Worm (Caenorhabditis elegans): Measurements from ENCODE around the gene str-114.

The str-114 gene

ce11 chrV:3692613-3693012, 43.0 kb downstream of the str-114 start:
- TF ChIP-seq nhr-90 (tag; optimal IDR thresholded peaks at IDR 0.05): no peak
- TF ChIP-seq rpc-1 (optimal IDR thresholded peaks at IDR 0.05): no peak
- no peak for TF ChIP-seq rpc-1 (tag; optimal IDR thresholded peaks at IDR 0.05)
- TF ChIP-seq F10E7.11 (tag; optimal IDR thresholded peaks at IDR 0.05): no peak
- TF ChIP-seq athp-1 (tag; optimal IDR thresholded peaks at IDR 0.05): no peak
- no peak for TF ChIP-seq zim-3 (tag; optimal IDR thresholded peaks at IDR 0.05)
- peak; percentile 1 for TF ChIP-seq nhr-80 (tag; optimal IDR thresholded peaks at IDR 0.05)
- no peak for TF ChIP-seq lir-1 (GFP tag; conservative IDR thresholded peaks at IDR 0.05)

- TF ChIP-seq ZK185.1 (tag; optimal IDR thresholded peaks at IDR 0.05; ENCODE audit: poor library complexity, severe bottlenecking) (no peak), ztf-25 (GFP tag; IDR thresholded peaks at IDR 0.05) (no peak), Y53F4B.3 (GFP tag; IDR thresholded peaks at IDR 0.05) (no peak), F57A8.1 (GFP tag; optimal IDR thresholded peaks at IDR 0.05) (no peak), him-1 (tag; optimal IDR thresholded peaks at IDR 0.05) (no peak), lsl-1 (GFP tag; optimal IDR thresholded peaks at IDR 0.05) (no peak), Y56A3A.18 (GFP tag; IDR thresholded peaks at IDR 0.05) (no peak)
Measured at ce11 chrV:3693657-3694056, 44.1 kb downstream of the str-114 start.

ce11 chrV:3695254-3695653, 45.7 kb downstream of the str-114 start:
- TF ChIP-seq lag-1 (GFP tag; IDR thresholded peaks at IDR 0.05): no peak
- TF ChIP-seq hmg-1.2 (GFP tag; IDR thresholded peaks at IDR 0.05): no peak
- TF ChIP-seq hsf-1 (GFP tag; IDR thresholded peaks at IDR 0.05): no peak
- TF ChIP-seq ceh-100 (GFP tag; IDR thresholded peaks at IDR 0.05): no peak
- TF ChIP-seq ceh-40 (GFP tag; IDR thresholded peaks at IDR 0.05): no peak
- no peak for TF ChIP-seq ama-1 (optimal IDR thresholded peaks at IDR 0.05)
- no peak for TF ChIP-seq ama-1 (GFP tag; optimal IDR thresholded peaks at IDR 0.05)
- TF ChIP-seq nfya-1 (tag; optimal IDR thresholded peaks at IDR 0.05; ENCODE audit: borderline replicate concordance, insufficient read depth): no peak
- no peak for TF ChIP-seq chd-7 (tag; optimal IDR thresholded peaks at IDR 0.05)
- TF ChIP-seq Y67H2A.10 (GFP tag; conservative IDR thresholded peaks at IDR 0.05): no peak
- TF ChIP-seq ccch-3 (GFP tag; optimal IDR thresholded peaks at IDR 0.05): no peak
- TF ChIP-seq fkh-3 (tag; optimal IDR thresholded peaks at IDR 0.05): no peak
- TF ChIP-seq aptf-3 (GFP tag; IDR thresholded peaks at IDR 0.05): no peak
- TF ChIP-seq F23B12.7 (tag; optimal IDR thresholded peaks at IDR 0.05; ENCODE audit: insufficient read depth): no peak
- TF ChIP-seq mxl-1 (tag; optimal IDR thresholded peaks at IDR 0.05): no peak
- no peak for TF ChIP-seq Y53F4B.3 (GFP tag; IDR thresholded peaks at IDR 0.05)
- TF ChIP-seq sdz-38 (tag; optimal IDR thresholded peaks at IDR 0.05): no peak
- TF ChIP-seq ztf-28 (GFP tag; IDR thresholded peaks at IDR 0.05): no peak
- TF ChIP-seq ets-4 (GFP tag; optimal IDR thresholded peaks at IDR 0.05): no peak

ce11 chrV:3697071-3697470, 47.5 kb downstream of the str-114 start:
- TF ChIP-seq hmg-20 (GFP tag; IDR thresholded peaks at IDR 0.05) (no peak), D2030.7 (GFP tag; IDR thresholded peaks at IDR 0.05) (no peak), chd-7 (tag; optimal IDR thresholded peaks at IDR 0.05) (peak; percentile 3), ets-4 (GFP tag; optimal IDR thresholded peaks at IDR 0.05) (peak; percentile 20), ceh-58 (GFP tag; IDR thresholded peaks at IDR 0.05) (no peak), attf-6 (GFP tag; IDR thresholded peaks at IDR 0.05) (no peak), nhr-80 (tag; optimal IDR thresholded peaks at IDR 0.05) (peak; percentile 91), K12H6.12 (tag; optimal IDR thresholded peaks at IDR 0.05) (no peak), Y53G8AR.9 (GFP tag; conservative IDR thresholded peaks at IDR 0.05) (no peak), cebp-2 (GFP tag; IDR thresholded peaks at IDR 0.05) (no peak), unc-62 (GFP tag; optimal IDR thresholded peaks at IDR 0.05) (peak; percentile 22), cebp-1 (GFP tag; IDR thresholded peaks at IDR 0.05) (no peak), cebp-1 (tag; optimal IDR thresholded peaks at IDR 0.05) (peak; percentile 59), tbp1 (GFP tag; optimal IDR thresholded peaks at IDR 0.05) (peak; percentile 41), attf-5 (GFP tag; optimal IDR thresholded peaks at IDR 0.05) (peak; percentile 5), lir-1 (GFP tag; conservative IDR thresholded peaks at IDR 0.05) (no peak), dox-1 (GFP tag; IDR thresholded peaks at IDR 0.05) (peak; percentile 43), sptf-2 (GFP tag; optimal IDR thresholded peaks at IDR 0.05) (no peak), efl-1 (GFP tag; optimal IDR thresholded peaks at IDR 0.05) (no peak)

Data from whole organism, young adult.